Worm (Caenorhabditis elegans) whole organism, L4 larva: Measurements from ENCODE around the gene srh-173.

Experiments used
- F44E2.7 ChIP-seq: fragments of 200-800 bp; sonication (Bioruptor generic); IDR thresholded peaks from 2 replicates; pipeline ENCODE4 v2.1.2; 2022; ENCODE audit warnings: missing genetic modification characterization, missing compliant biosample characterization
- T20F7.1 ChIP-seq: fragments of 200-800 bp; sonication (Bioruptor generic); optimal IDR thresholded peaks from 2 replicates; lab custom pipeline; 2018; ENCODE audit warnings: mild to moderate bottlenecking, missing genetic modification characterization, missing compliant biosample characterization
- Y48G9A.11 ChIP-seq: fragments of 200-800 bp; sonication (Bioruptor generic); IDR thresholded peaks from 2 replicates; pipeline ENCODE4 v1.3.6; 2022; ENCODE audit warnings: missing genetic modification reagents, missing genetic modification characterization, missing compliant biosample characterization
- Y5F2A.4 ChIP-seq: fragments of 200-800 bp; sonication (Bioruptor generic); optimal IDR thresholded peaks from 2 replicates; lab custom pipeline; 2018; ENCODE audit warnings: mild to moderate bottlenecking, missing genetic modification characterization, missing compliant biosample characterization
- aha-1 ChIP-seq: fragments of 150-350 bp; peaks from one replicate; lab custom pipeline; 2014; ENCODE audit warnings: missing biosample characterization, missing genetic modification characterization
- aly-2 ChIP-seq: sonication (generic microtip); optimal IDR thresholded peaks from 2 replicates; lab custom pipeline; 2018; ENCODE audit warnings: missing biosample characterization, missing genetic modification characterization
- ama-1 ChIP-seq: fragments of 150-350 bp; optimal IDR thresholded peaks from 2 replicates; lab custom pipeline; 2014; ENCODE audit warnings: inconsistent platforms, mixed read lengths
- ceh-62 ChIP-seq: sonication (generic microtip); optimal IDR thresholded peaks from 2 replicates; lab custom pipeline; 2017; ENCODE audit warnings: missing biosample characterization, missing genetic modification characterization
- ces-1 ChIP-seq: fragments of 150-350 bp; sonication (generic microtip); optimal IDR thresholded peaks from 4 replicates; lab custom pipeline; 2014; ENCODE audit warnings: missing biosample characterization, missing genetic modification reagents, missing genetic modification characterization
- cey-2 ChIP-seq: sonication (generic microtip); optimal IDR thresholded peaks from 3 replicates; lab custom pipeline; 2017; ENCODE audit warnings: missing genetic modification characterization, mild to moderate bottlenecking, missing compliant biosample characterization, antibody characterized with exemption, borderline replicate concordance; ENCODE audit not compliant: insufficient read depth
- daf-12 ChIP-seq: fragments of 150-350 bp; optimal IDR thresholded peaks from 2 replicates; lab custom pipeline; 2014; ENCODE audit warnings: missing biosample characterization, missing genetic modification reagents, missing genetic modification characterization
- daf-16 ChIP-seq, 3 experiments: sonication (generic microtip); optimal IDR thresholded peaks; 2 replicates each; lab custom pipeline; 2016 to 2017; ENCODE audit warnings: missing genetic modification characterization in 3 of 3, missing genetic modification reagents in 3 of 3, mild to moderate bottlenecking in 2 of 3, missing compliant biosample characterization in 2 of 3, missing biosample characterization in 1 of 3, moderate library complexity in 1 of 3
- dve-1 ChIP-seq: sonication (generic microtip); optimal IDR thresholded peaks from 2 replicates; lab custom pipeline; 2017; ENCODE audit warnings: antibody characterized with exemption, mild to moderate bottlenecking, missing genetic modification characterization, missing compliant biosample characterization; ENCODE audit not compliant: insufficient read depth
- egl-43 ChIP-seq: fragments of 200-800 bp; sonication (Bioruptor generic); IDR thresholded peaks from 2 replicates; pipeline ENCODE4 v1.3.6; 2022; ENCODE audit warnings: missing genetic modification reagents, missing genetic modification characterization, missing compliant biosample characterization
- gei-8 ChIP-seq: fragments of 200-800 bp; sonication (Bioruptor generic); optimal IDR thresholded peaks from 2 replicates; lab custom pipeline; 2018; ENCODE audit warnings: mild to moderate bottlenecking, missing genetic modification characterization, missing compliant biosample characterization
- hif-1 ChIP-seq, 2 experiments: sonication (generic microtip); optimal IDR thresholded peaks; 2 replicates each; lab custom pipeline; 2016 to 2017; ENCODE audit warnings: missing compliant biosample characterization in 2 of 2, missing genetic modification characterization in 2 of 2, missing genetic modification reagents in 2 of 2, missing genotype in 2 of 2, mild to moderate bottlenecking in 1 of 2
- hlh-11 ChIP-seq: fragments of 200-800 bp; sonication (Bioruptor generic); optimal IDR thresholded peaks from 2 replicates; lab custom pipeline; 2018; ENCODE audit warnings: mild to moderate bottlenecking, missing genetic modification characterization, missing compliant biosample characterization
- hmg-1.1 ChIP-seq: fragments of 200-800 bp; sonication (Bioruptor generic); IDR thresholded peaks from 2 replicates; pipeline ENCODE4 v1.3.6; 2022; ENCODE audit warnings: missing genetic modification reagents, missing genetic modification characterization, missing compliant biosample characterization
- jun-1 ChIP-seq: fragments of 150-350 bp; optimal IDR thresholded peaks from 2 replicates; lab custom pipeline; 2014; ENCODE audit warnings: missing biosample characterization, missing genetic modification reagents, missing genetic modification characterization
- lin-13 ChIP-seq: fragments of 150-350 bp; optimal IDR thresholded peaks from 2 replicates; lab custom pipeline; 2014; ENCODE audit warnings: missing biosample characterization, missing genetic modification reagents, missing genetic modification characterization
- lir-3 ChIP-seq: sonication (generic microtip); optimal IDR thresholded peaks from 2 replicates; lab custom pipeline; 2016; ENCODE audit warnings: mild to moderate bottlenecking, missing genetic modification characterization, missing compliant biosample characterization
- madf-5 ChIP-seq, 2 experiments: fragments of 200-800 bp; sonication (Bioruptor generic); IDR thresholded peaks; 2 replicates each; pipeline ENCODE4 v1.3.6; 2022; ENCODE audit warnings: missing compliant biosample characterization in 2 of 2, missing genetic modification characterization in 2 of 2
- madf-9 ChIP-seq: fragments of 200-800 bp; sonication (Bioruptor generic); conservative IDR thresholded peaks from 2 replicates; pipeline ENCODE4 v1.3.6; 2022; ENCODE audit warnings: missing genetic modification reagents, missing genetic modification characterization, missing compliant biosample characterization
- mdt-29 ChIP-seq: fragments of 200-800 bp; sonication (Bioruptor generic); IDR thresholded peaks from 2 replicates; pipeline ENCODE4 v1.3.6; 2022; ENCODE audit warnings: missing genetic modification reagents, missing genetic modification characterization, missing compliant biosample characterization
- mep-1 ChIP-seq: fragments of 150-350 bp; sonication (generic microtip); optimal IDR thresholded peaks from 3 replicates; lab custom pipeline; 2014; ENCODE audit warnings: missing biosample characterization, missing genetic modification characterization
- mes-2 ChIP-seq: sonication (generic microtip); optimal IDR thresholded peaks from 2 replicates; lab custom pipeline; 2016; ENCODE audit warnings: missing genotype, mild to moderate bottlenecking, missing genetic modification characterization, missing compliant biosample characterization; ENCODE audit not compliant: poor library complexity, severe bottlenecking
- mxl-2 ChIP-seq: fragments of 200-800 bp; sonication (Bioruptor generic); conservative IDR thresholded peaks from 2 replicates; pipeline ENCODE4 v1.3.6; 2022; ENCODE audit warnings: missing genetic modification reagents, missing genetic modification characterization, missing compliant biosample characterization
- nhr-25 ChIP-seq: sonication (generic microtip); optimal IDR thresholded peaks from 2 replicates; lab custom pipeline; 2017; ENCODE audit warnings: missing genetic modification characterization, mild to moderate bottlenecking, missing compliant biosample characterization, antibody characterized with exemption, moderate library complexity, borderline replicate concordance; ENCODE audit not compliant: insufficient read depth
- nhr-28 ChIP-seq: fragments of 150-350 bp; optimal IDR thresholded peaks from 2 replicates; lab custom pipeline; 2014; ENCODE audit warnings: missing biosample characterization, missing genetic modification characterization
- nhr-42 ChIP-seq: fragments of 200-800 bp; sonication (Bioruptor generic); IDR thresholded peaks from 2 replicates; pipeline ENCODE4 v1.3.6; 2022; ENCODE audit warnings: missing genetic modification characterization, missing compliant biosample characterization
- nhr-48 ChIP-seq: sonication (generic microtip); optimal IDR thresholded peaks from 2 replicates; lab custom pipeline; 2016; ENCODE audit warnings: mild to moderate bottlenecking, missing genetic modification characterization, missing compliant biosample characterization
- nhr-6 ChIP-seq: fragments of 150-350 bp; optimal IDR thresholded peaks from 2 replicates; lab custom pipeline; 2014; ENCODE audit warnings: missing biosample characterization, missing genetic modification characterization
- nhr-77 ChIP-seq: fragments of 150-350 bp; optimal IDR thresholded peaks from 2 replicates; lab custom pipeline; 2014; ENCODE audit warnings: missing biosample characterization, missing genetic modification characterization
- pha-4 ChIP-seq, 2 experiments: fragments of 150-350 bp in 1 of 2; fragments of 200-800 bp in 1 of 2; sonication (Bioruptor generic) in 1 of 2; IDR thresholded peaks in 1 of 2; optimal IDR thresholded peaks in 1 of 2; 2 replicates each; pipeline versions ENCODE4 v1.3.6 to Lab custom; 2014 to 2022; ENCODE audit warnings: missing genetic modification characterization in 2 of 2, missing genetic modification reagents in 2 of 2, missing biosample characterization in 1 of 2, missing compliant biosample characterization in 1 of 2
- php-3 ChIP-seq: fragments of 200-800 bp; sonication (Bioruptor generic); IDR thresholded peaks from 2 replicates; pipeline ENCODE4 v1.3.6; 2022; ENCODE audit warnings: missing genetic modification reagents, missing genetic modification characterization, missing compliant biosample characterization
- pqm-1 ChIP-seq: sonication (generic microtip); optimal IDR thresholded peaks from 2 replicates; lab custom pipeline; 2017; ENCODE audit warnings: missing biosample characterization, missing genetic modification characterization
- set-16 ChIP-seq: fragments of 200-800 bp; sonication (Bioruptor generic); IDR thresholded peaks from 2 replicates; pipeline ENCODE4 v1.3.6; 2022; ENCODE audit warnings: missing genetic modification reagents, missing genetic modification characterization, missing compliant biosample characterization
- skn-1 ChIP-seq: fragments of 150-350 bp; optimal IDR thresholded peaks from 2 replicates; lab custom pipeline; 2014; ENCODE audit warnings: missing biosample characterization, missing genetic modification characterization
- snpc-4 ChIP-seq: fragments of 150-350 bp; optimal IDR thresholded peaks from 2 replicates; lab custom pipeline; 2014; ENCODE audit warnings: missing biosample characterization, missing genetic modification characterization
- tag-97 ChIP-seq: fragments of 200-800 bp; sonication (Bioruptor generic); IDR thresholded peaks from 2 replicates; pipeline ENCODE4 v1.3.6; 2022; ENCODE audit warnings: missing genetic modification characterization, missing compliant biosample characterization
- unc-130 ChIP-seq: sonication (generic microtip); optimal IDR thresholded peaks from 2 replicates; lab custom pipeline; 2016; ENCODE audit warnings: missing genetic modification reagents, missing genetic modification characterization, missing compliant biosample characterization
- zag-1 ChIP-seq: fragments of 150-350 bp; optimal IDR thresholded peaks from 2 replicates; lab custom pipeline; 2014; ENCODE audit warnings: missing biosample characterization, missing genetic modification characterization
- ztf-7 ChIP-seq: fragments of 150-350 bp; optimal IDR thresholded peaks from 2 replicates; lab custom pipeline; 2014; ENCODE audit warnings: missing biosample characterization, missing genetic modification characterization

srh-173 gene

DNA sequence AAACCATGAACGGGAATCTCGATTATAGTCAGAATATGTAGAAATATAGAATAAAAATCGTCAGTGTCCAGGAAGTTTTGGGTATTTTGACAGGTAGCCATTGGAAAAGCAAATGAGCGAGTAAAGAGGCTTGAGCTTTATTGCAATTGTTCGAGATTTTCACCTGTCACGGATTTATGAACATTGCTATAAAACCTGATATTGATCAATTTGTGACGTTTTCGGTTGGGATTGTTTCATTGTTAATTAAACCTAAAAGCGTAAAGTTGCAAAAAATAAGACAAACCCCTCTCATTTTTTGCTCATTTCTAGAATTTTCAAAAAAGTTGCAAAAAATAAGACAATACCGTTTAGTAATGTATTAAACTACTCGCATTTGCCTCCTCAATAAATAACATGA is 5.1 kb downstream of the srh-173 start, which contains the start of gene srh-183:
Gene srh-183, minus strand, starts transcription at position 101 of the 400 bp plus-strand sequence.
- TF ChIP-seq nhr-25 (tag; lab: Kevin White, UChicago), result no peak
- TF ChIP-seq ces-1 (GFP tag; lab: Kevin White, UChicago), result no peak
- TF ChIP-seq nhr-6, result no peak
- no peak for TF ChIP-seq mxl-2 (GFP tag; lab: Robert Waterston, UW)
- TF ChIP-seq pha-4 (GFP tag; IDR thresholded peaks at IDR 0.05; lab: Robert Waterston, UW), result no peak
- no peak for TF ChIP-seq pha-4 (tag; optimal IDR thresholded peaks at IDR 0.05; lab: Kevin White, UChicago)
- no peak for TF ChIP-seq ama-1 (lab: Kevin White, UChicago)
- TF ChIP-seq unc-130 (GFP tag; lab: Kevin White, UChicago), result no peak
- no peak for TF ChIP-seq tag-97 (GFP tag; lab: Robert Waterston, UW)
- no peak for TF ChIP-seq T20F7.1 (GFP tag; lab: Kevin White, UChicago)
- TF ChIP-seq mdt-29 (GFP tag; lab: Robert Waterston, UW), result no peak
- no peak for TF ChIP-seq lir-3 (tag; lab: Kevin White, UChicago)
- TF ChIP-seq mes-2, result no peak
- no peak for TF ChIP-seq skn-1 (tag; lab: Kevin White, UChicago)

ce11 chrV:19981832-19982462 is 8.9 kb downstream of the srh-173 start, which contains the start of gene Y60A3A.24:
TSS of gene Y60A3A.24 (minus strand) at chrV:19981882.
- TF ChIP-seq hif-1 (tag; optimal IDR thresholded peaks at IDR 0.05; lab: Kevin White, UChicago) (no peak), pqm-1 (tag; lab: Kevin White, UChicago) (peak; percentile 87), nhr-77 (tag; lab: Kevin White, UChicago) (peak; percentile 16), dve-1 (peak; percentile 56), php-3 (GFP tag; lab: Robert Waterston, UW) (peak; percentile 90; the same call in 1 of the 2 replicates), daf-16 (GFP tag; optimal IDR thresholded peaks at IDR 0.05; lab: Kevin White, UChicago) (no peak), daf-16 (tag; optimal IDR thresholded peaks at IDR 0.05; lab: Kevin White, UChicago) (peak; percentile 68), Y5F2A.4 (GFP tag; lab: Kevin White, UChicago) (no peak), nhr-28 (peak; percentile 82), hmg-1.1 (GFP tag; lab: Robert Waterston, UW) (no peak), lin-13 (no peak), hlh-11 (tag; lab: Kevin White, UChicago) (peak; percentile 38), aha-1 (tag; lab: Kevin White, UChicago) (peak; percentile 61)

ce11 chrV:19986213-19986612 is 13.1 kb downstream of the srh-173 start, which contains the start of gene clec-260:
TSS of gene clec-260 (minus strand) at chrV:19986313.
- peak; percentile 42 for TF ChIP-seq aha-1 (tag; lab: Kevin White, UChicago)
- TF ChIP-seq madf-9 (GFP tag; lab: Robert Waterston, UW), result no peak

ce11 chrV:19986788-19987187 is 13.7 kb downstream of the srh-173 start:
- TF ChIP-seq set-16 (GFP tag; lab: Robert Waterston, UW) (peak; percentile 33), egl-43 (GFP tag; lab: Robert Waterston, UW) (0 out of 2 replicates have a peak, but pooled peaks have one; percentile 18), mxl-2 (GFP tag; lab: Robert Waterston, UW) (no peak)

ce11 chrV:19987684-19988083 is 14.6 kb downstream of the srh-173 start, which contains the start of gene sri-67:
TSS of gene sri-67 (plus strand) at chrV:19987984.
- TF ChIP-seq mep-1 (no peak), nhr-42 (no peak), hif-1 (tag; optimal IDR thresholded peaks at IDR 0.05; lab: Kevin White, UChicago) (no peak), nhr-48 (tag; lab: Kevin White, UChicago) (no peak), ceh-62 (tag; lab: Kevin White, UChicago) (no peak), ztf-7 (tag; lab: Kevin White, UChicago) (no peak), snpc-4 (no peak), zag-1 (no peak), daf-12 (tag; lab: Kevin White, UChicago) (no peak), F44E2.7 (no peak), Y48G9A.11 (GFP tag; lab: Robert Waterston, UW) (no peak), aly-2 (tag; lab: Kevin White, UChicago) (no peak), jun-1 (tag; lab: Kevin White, UChicago) (no peak), cey-2 (tag; lab: Kevin White, UChicago) (no peak), nhr-77 (tag; lab: Kevin White, UChicago) (no peak), madf-5 (GFP tag; IDR thresholded peaks at IDR 0.05; lab: Robert Waterston, UW) (no peak), gei-8 (GFP tag; lab: Kevin White, UChicago) (no peak)
